Worm (Caenorhabditis elegans) whole organism, early embryonic: ENCODE results near the gene bath-3.
"Not testable (repeated sequence)": the region's sequence is repeated elsewhere in the genome, so short reads cannot be mapped to it uniquely, and the experiment has no call there.

ENCODE experiments used
- B0310.2 ChIP-seq: sonication (generic microtip); optimal IDR thresholded peaks from 2 replicates; lab custom pipeline; 2016; ENCODE audit warnings: mild to moderate bottlenecking, missing genetic modification characterization, missing compliant biosample characterization
- F13C5.2 ChIP-seq: sonication (generic microtip); optimal IDR thresholded peaks from 2 replicates; lab custom pipeline; 2017; ENCODE audit warnings: mild to moderate bottlenecking, missing genetic modification characterization, inconsistent platforms, missing compliant biosample characterization
- aly-1 ChIP-seq: sonication (generic microtip); optimal IDR thresholded peaks from 2 replicates; lab custom pipeline; 2016; ENCODE audit warnings: missing genetic modification characterization, missing compliant biosample characterization
- ama-1 ChIP-seq: fragments of 150-350 bp; optimal IDR thresholded peaks from 2 replicates; lab custom pipeline; 2014
- ceh-13 ChIP-seq: fragments of 200-800 bp; sonication (Bioruptor generic); optimal IDR thresholded peaks from 2 replicates; lab custom pipeline; 2018; ENCODE audit warnings: mild to moderate bottlenecking, missing genetic modification characterization, missing compliant biosample characterization
- ceh-36 ChIP-seq: sonication (generic microtip); optimal IDR thresholded peaks from 2 replicates; lab custom pipeline; 2016; ENCODE audit warnings: missing genetic modification characterization, inconsistent platforms, missing compliant biosample characterization
- ets-7 ChIP-seq: sonication (generic microtip); optimal IDR thresholded peaks from 2 replicates; lab custom pipeline; 2016; ENCODE audit warnings: missing genotype, missing genetic modification characterization, missing compliant biosample characterization
- flt-1 ChIP-seq: fragments of 200-800 bp; sonication (Bioruptor generic); IDR thresholded peaks from 2 replicates; pipeline ENCODE4 v1.3.6; 2022; ENCODE audit warnings: missing genetic modification characterization, missing compliant biosample characterization
- hmbx-1 ChIP-seq: sonication (generic microtip); optimal IDR thresholded peaks from 2 replicates; lab custom pipeline; 2016; ENCODE audit warnings: mild to moderate bottlenecking, missing genetic modification characterization, missing compliant biosample characterization
- hmg-4 ChIP-seq: fragments of 200-800 bp; sonication (Bioruptor generic); optimal IDR thresholded peaks from 2 replicates; lab custom pipeline; 2018; ENCODE audit warnings: mild to moderate bottlenecking, missing genetic modification characterization, missing compliant biosample characterization
- hnd-1 ChIP-seq: sonication (generic microtip); optimal IDR thresholded peaks from 2 replicates; lab custom pipeline; 2016; ENCODE audit warnings: missing genetic modification characterization, missing compliant biosample characterization
- pes-1 ChIP-seq: fragments of 200-800 bp; sonication (Bioruptor generic); IDR thresholded peaks from 2 replicates; pipeline ENCODE4 v1.3.6; 2022; ENCODE audit warnings: missing genetic modification reagents, missing genetic modification characterization, missing compliant biosample characterization
- scrt-1 ChIP-seq: fragments of 200-800 bp; sonication (Bioruptor generic); IDR thresholded peaks from 2 replicates; pipeline ENCODE4 v1.3.6; 2022; ENCODE audit warnings: missing genetic modification characterization, missing compliant biosample characterization
- sea-1 ChIP-seq: fragments of 200-800 bp; sonication (Bioruptor generic); conservative IDR thresholded peaks from 2 replicates; pipeline ENCODE4 v1.3.6; 2022; ENCODE audit warnings: missing genetic modification characterization, missing compliant biosample characterization
- tbx-11 ChIP-seq: fragments of 200-800 bp; sonication (Bioruptor generic); IDR thresholded peaks from 2 replicates; pipeline ENCODE4 v1.3.6; 2022; ENCODE audit warnings: missing genetic modification characterization, missing compliant biosample characterization
- tbx-37 ChIP-seq: fragments of 200-800 bp; sonication (Bioruptor generic); conservative IDR thresholded peaks from 2 replicates; pipeline ENCODE4 v1.3.6; 2022; ENCODE audit warnings: missing genetic modification reagents, missing genetic modification characterization, missing compliant biosample characterization
- tra-4 ChIP-seq: sonication (generic microtip); optimal IDR thresholded peaks from 2 replicates; lab custom pipeline; 2017; ENCODE audit warnings: missing genetic modification characterization, missing compliant biosample characterization

bath-3 gene

DNA sequence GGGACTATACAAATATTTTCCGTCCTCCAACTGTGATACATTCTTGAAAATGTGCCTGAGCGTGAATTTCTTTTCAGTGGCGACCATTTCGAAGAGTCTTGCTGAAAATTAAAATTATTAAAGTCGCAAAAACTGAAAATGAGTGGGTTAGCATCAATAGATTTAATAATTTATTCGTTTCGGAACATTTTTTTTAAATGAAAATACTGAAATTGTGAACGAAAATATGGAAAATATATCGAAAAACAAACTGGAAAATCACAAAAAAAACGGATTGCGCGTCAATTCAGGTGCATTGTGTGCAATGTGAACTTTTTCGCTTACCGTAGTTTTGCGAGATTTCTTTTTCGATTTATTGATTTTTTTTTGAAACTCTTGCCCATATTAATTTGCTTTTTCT lies 1.6 kb upstream of the bath-3 start, which contains the start of gene bath-5:
TSS of gene bath-5 (minus strand) at position 101 of the 400 bp plus-strand sequence.
- TF ChIP-seq pes-1 (GFP tag; lab: Robert Waterston, UW) (no peak), tbx-37 (GFP tag; lab: Robert Waterston, UW) (no peak)

DNA sequence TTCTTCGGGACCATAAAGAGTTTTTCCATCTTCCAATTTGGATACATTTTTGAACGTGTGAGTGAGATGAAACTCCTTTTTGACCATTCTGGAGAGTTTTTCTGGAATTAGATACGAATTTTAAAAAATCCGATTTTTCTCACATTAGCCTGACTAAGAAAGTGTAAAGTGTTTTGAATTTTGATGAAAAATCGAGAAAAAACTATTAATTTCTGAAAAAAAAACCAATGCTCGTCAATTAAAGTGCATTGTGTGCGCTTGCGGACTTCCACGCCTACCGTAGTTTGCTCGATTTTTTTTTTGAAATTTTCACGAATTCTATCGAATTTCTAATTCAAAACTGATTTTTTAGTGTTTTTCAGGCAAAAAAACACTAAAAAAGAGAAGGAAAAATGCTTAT lies 1.6 kb downstream of the bath-3 start, which contains the start of gene bath-1:
TSS of gene bath-1 (minus strand) at position 101 of the 400 bp plus-strand sequence.
- TF ChIP-seq ets-7 (tag; lab: Kevin White, UChicago) (no peak), tbx-37 (GFP tag; lab: Robert Waterston, UW) (no peak), hmg-4 (GFP tag; lab: Kevin White, UChicago) (no peak), F13C5.2 (tag; lab: Kevin White, UChicago) (no peak), flt-1 (GFP tag; lab: Robert Waterston, UW) (no peak), sea-1 (GFP tag; lab: Robert Waterston, UW) (no peak)

- TF ChIP-seq ceh-36 (tag; lab: Kevin White, UChicago) (no peak), B0310.2 (tag; lab: Kevin White, UChicago) (no peak), flt-1 (GFP tag; lab: Robert Waterston, UW) (no peak), scrt-1 (GFP tag; lab: Robert Waterston, UW) (no peak), F13C5.2 (tag; lab: Kevin White, UChicago) (no peak), sea-1 (GFP tag; lab: Robert Waterston, UW) (no peak), tbx-11 (GFP tag; lab: Robert Waterston, UW) (no peak), tra-4 (tag; lab: Kevin White, UChicago) (no peak), aly-1 (no peak), hnd-1 (tag; lab: Kevin White, UChicago) (no peak), ets-7 (tag; lab: Kevin White, UChicago) (no peak), ceh-13 (GFP tag; lab: Kevin White, UChicago) (no peak), hmg-4 (GFP tag; lab: Kevin White, UChicago) (no peak), tbx-37 (GFP tag; lab: Robert Waterston, UW) (no peak), pes-1 (GFP tag; lab: Robert Waterston, UW) (no peak), hmbx-1 (tag; lab: Kevin White, UChicago) (no peak), ama-1 (lab: Kevin White, UChicago) (no peak)
These were observed 3.7 kb downstream of the bath-3 start, which contains the start of gene bath-21 for ce11 chrII:2026525-2026924. TSS of gene bath-21 (minus strand) at chrII:2026625.

DNA sequence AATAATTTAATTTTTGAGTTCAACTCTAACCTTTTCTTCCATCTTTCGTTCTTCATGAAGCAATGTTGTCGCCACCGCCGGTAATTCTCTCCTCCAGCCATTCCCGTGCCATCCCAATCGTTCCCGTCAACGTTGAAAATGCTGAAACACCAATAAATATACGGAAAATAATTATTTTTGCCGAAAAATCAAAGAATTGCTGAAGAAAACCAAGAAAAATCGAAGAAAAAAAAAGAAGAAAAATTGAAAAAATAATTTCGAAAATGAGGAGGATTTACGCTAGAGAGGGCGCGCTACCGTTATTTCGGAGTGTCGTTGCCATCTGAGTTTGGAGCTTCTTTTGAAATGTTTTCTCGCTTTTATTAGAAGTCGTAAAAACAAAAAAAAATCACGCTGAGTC lies 6.8 kb downstream of the bath-3 start, which contains the start of gene cya-2:
TSS of gene cya-2 (minus strand) at position 101 of the 400 bp plus-strand sequence.
- not testable (repeated sequence) for TF ChIP-seq ama-1 (lab: Kevin White, UChicago); aly-1; pes-1 (GFP tag; lab: Robert Waterston, UW)

ce11 chrII:2013856-2014255 lies 16.4 kb downstream of the bath-3 start:
- TF ChIP-seq aly-1 (no peak), hmg-4 (GFP tag; lab: Kevin White, UChicago) (no peak), ets-7 (tag; lab: Kevin White, UChicago) (no peak), pes-1 (GFP tag; lab: Robert Waterston, UW) (no peak), B0310.2 (tag; lab: Kevin White, UChicago) (no peak), sea-1 (GFP tag; lab: Robert Waterston, UW) (no peak), tra-4 (tag; lab: Kevin White, UChicago) (no peak), hmbx-1 (tag; lab: Kevin White, UChicago) (no peak), F13C5.2 (tag; lab: Kevin White, UChicago) (no peak), flt-1 (GFP tag; lab: Robert Waterston, UW) (no peak), ama-1 (lab: Kevin White, UChicago) (no peak), ceh-13 (GFP tag; lab: Kevin White, UChicago) (no peak), scrt-1 (GFP tag; lab: Robert Waterston, UW) (no peak), hnd-1 (tag; lab: Kevin White, UChicago) (no peak), ceh-36 (tag; lab: Kevin White, UChicago) (no peak), tbx-11 (GFP tag; lab: Robert Waterston, UW) (no peak), tbx-37 (GFP tag; lab: Robert Waterston, UW) (no peak)

DNA sequence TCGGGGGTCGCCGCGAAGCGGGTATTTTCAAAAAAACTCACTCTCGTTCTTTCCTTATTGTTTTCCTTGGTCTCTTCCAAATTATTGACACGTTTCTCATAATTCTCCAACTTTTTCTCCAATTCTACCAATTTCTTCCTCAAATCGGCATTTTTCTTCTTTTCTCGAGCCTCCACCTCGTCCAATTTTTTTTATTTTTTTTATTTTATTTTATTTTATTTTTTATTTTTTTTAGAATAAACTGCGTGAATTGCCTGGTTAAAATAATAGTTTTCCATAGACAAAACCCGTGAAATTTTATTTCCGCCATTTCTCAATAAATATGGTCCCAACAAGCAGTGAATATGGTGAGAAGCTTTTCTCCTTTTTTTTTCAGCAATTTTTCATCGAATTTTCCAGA lies 17.6 kb downstream of the bath-3 start, which contains the start of gene F59H6.15:
TSS of gene F59H6.15 (plus strand) at position 301 of the 400 bp plus-strand sequence.
- TF ChIP-seq tbx-11 (GFP tag; lab: Robert Waterston, UW) (no peak), hmg-4 (GFP tag; lab: Kevin White, UChicago) (no peak), pes-1 (GFP tag; lab: Robert Waterston, UW) (no peak), hmbx-1 (tag; lab: Kevin White, UChicago) (no peak), tra-4 (tag; lab: Kevin White, UChicago) (no peak), ama-1 (lab: Kevin White, UChicago) (no peak), B0310.2 (tag; lab: Kevin White, UChicago) (no peak), hnd-1 (tag; lab: Kevin White, UChicago) (no peak), ets-7 (tag; lab: Kevin White, UChicago) (no peak), sea-1 (GFP tag; lab: Robert Waterston, UW) (no peak), F13C5.2 (tag; lab: Kevin White, UChicago) (no peak), flt-1 (GFP tag; lab: Robert Waterston, UW) (no peak), scrt-1 (GFP tag; lab: Robert Waterston, UW) (no peak), tbx-37 (GFP tag; lab: Robert Waterston, UW) (no peak), ceh-13 (GFP tag; lab: Kevin White, UChicago) (no peak), ceh-36 (tag; lab: Kevin White, UChicago) (no peak), aly-1 (no peak)

- no peak for TF ChIP-seq B0310.2 (tag; lab: Kevin White, UChicago)
- TF ChIP-seq hnd-1 (tag; lab: Kevin White, UChicago) = no peak
- no peak for TF ChIP-seq tbx-11 (GFP tag; lab: Robert Waterston, UW)
- TF ChIP-seq ceh-36 (tag; lab: Kevin White, UChicago) = no peak
- no peak for TF ChIP-seq tbx-37 (GFP tag; lab: Robert Waterston, UW)
These were observed 19.1 kb downstream of the bath-3 start for ce11 chrII:2011179-2011578.
